Worm (Caenorhabditis elegans) whole organism, L4 larva: ENCODE data around the gene ceh-86.

Source experiments
- Y5F2A.4 ChIP-seq: fragments of 200-800 bp; sonication (Bioruptor generic); optimal IDR thresholded peaks from 2 replicates; lab custom pipeline; 2018; ENCODE audit warnings: mild to moderate bottlenecking, missing genetic modification characterization, missing compliant biosample characterization
- ZK337.2 ChIP-seq: fragments of 200-800 bp; sonication (Bioruptor generic); IDR thresholded peaks from 2 replicates; pipeline ENCODE4 v1.3.6; 2022; ENCODE audit warnings: missing genetic modification reagents, missing genetic modification characterization, missing compliant biosample characterization
- ZK546.5 ChIP-seq, 2 experiments: sonication (generic microtip); optimal IDR thresholded peaks; 2 replicates each; lab custom pipeline; 2017; ENCODE audit warnings: missing biosample characterization in 2 of 2, missing genetic modification characterization in 2 of 2
- ama-1 ChIP-seq: fragments of 150-350 bp; optimal IDR thresholded peaks from 2 replicates; lab custom pipeline; 2014; ENCODE audit warnings: inconsistent platforms, mixed read lengths
- ceh-28 ChIP-seq: fragments of 150-350 bp; optimal IDR thresholded peaks from 2 replicates; lab custom pipeline; 2014; ENCODE audit warnings: missing biosample characterization, missing genetic modification reagents, missing genetic modification characterization
- daf-8 ChIP-seq: fragments of 200-800 bp; sonication (Bioruptor generic); IDR thresholded peaks from 2 replicates; pipeline ENCODE4 v1.3.6; 2022; ENCODE audit warnings: missing genetic modification characterization, missing compliant biosample characterization
- egl-27 ChIP-seq: sonication (generic microtip); optimal IDR thresholded peaks from 3 replicates; lab custom pipeline; 2017; ENCODE audit warnings: missing biosample characterization, missing genetic modification reagents, missing genetic modification characterization
- fos-1 ChIP-seq: fragments of 150-350 bp; optimal IDR thresholded peaks from 2 replicates; lab custom pipeline; 2014; ENCODE audit warnings: missing biosample characterization, missing genetic modification characterization
- lin-1 ChIP-seq: fragments of 200-800 bp; sonication (Bioruptor generic); IDR thresholded peaks from 2 replicates; pipeline ENCODE4 v1.3.6; 2022; ENCODE audit warnings: missing genetic modification reagents, missing genetic modification characterization, missing compliant biosample characterization
- mep-1 ChIP-seq: fragments of 150-350 bp; sonication (generic microtip); optimal IDR thresholded peaks from 3 replicates; lab custom pipeline; 2014; ENCODE audit warnings: missing biosample characterization, missing genetic modification characterization
- nhr-11 ChIP-seq: fragments of 150-350 bp; optimal IDR thresholded peaks from 2 replicates; lab custom pipeline; 2014; ENCODE audit warnings: missing biosample characterization, missing genetic modification characterization
- nhr-76 ChIP-seq: fragments of 150-350 bp; optimal IDR thresholded peaks from 2 replicates; lab custom pipeline; 2014; ENCODE audit warnings: missing biosample characterization, missing genetic modification characterization
- skn-1 ChIP-seq: fragments of 150-350 bp; optimal IDR thresholded peaks from 2 replicates; lab custom pipeline; 2014; ENCODE audit warnings: missing biosample characterization, missing genetic modification characterization
- unc-130 ChIP-seq: sonication (generic microtip); optimal IDR thresholded peaks from 2 replicates; lab custom pipeline; 2016; ENCODE audit warnings: missing genetic modification reagents, missing genetic modification characterization, missing compliant biosample characterization

- TF ChIP-seq Y5F2A.4 (GFP tag; lab: Kevin White, UChicago) (no peak), egl-27 (tag; lab: Kevin White, UChicago) (no peak), ceh-28 (tag; lab: Kevin White, UChicago) (no peak), fos-1 (tag; lab: Kevin White, UChicago) (no peak), nhr-76 (tag; lab: Kevin White, UChicago) (no peak), skn-1 (tag; lab: Kevin White, UChicago) (no peak), daf-8 (no peak), unc-130 (no peak), ZK546.5 (tag; optimal IDR thresholded peaks at IDR 0.05; lab: Kevin White, UChicago) (no peak), ZK337.2 (GFP tag; lab: Robert Waterston, UW) (no peak), mep-1 (tag; lab: Kevin White, UChicago) (no peak), lin-1 (GFP tag; lab: Robert Waterston, UW) (no peak), ama-1 (lab: Kevin White, UChicago) (no peak), nhr-11 (tag; lab: Kevin White, UChicago) (no peak)
These were observed 36.0 kb downstream of the ceh-86 start, which contains the start of gene F16G10.13 for ce11 chrII:2395864-2396263.
